Fruit fly (Drosophila melanogaster) whole organism, embryonic: Measurements from ENCODE around the gene Glt.
A peak's percentile ranks its signal among the peaks of the same experiment; 100 is the strongest.

Source experiments
- ATbp ChIP-seq: fragments of 200-800 bp; sonication (Bioruptor generic); optimal IDR thresholded peaks from 2 replicates; lab custom pipeline; 2017; ENCODE audit warnings: missing biosample characterization, mild to moderate bottlenecking, missing genetic modification characterization, missing genetic modification reagents
- Awh ChIP-seq: fragments of 200-800 bp; sonication (Bioruptor generic); IDR thresholded peaks from 2 replicates; pipeline ENCODE4, ENCODE4 v1.3.6; 2022; ENCODE audit warnings: missing biosample characterization, missing genetic modification characterization
- CG10267 ChIP-seq: fragments of 200-800 bp; sonication (Bioruptor generic); optimal IDR thresholded peaks from 2 replicates; lab custom pipeline; 2018; ENCODE audit warnings: missing biosample characterization, mild to moderate bottlenecking, missing genetic modification characterization, moderate library complexity
- CG17186 ChIP-seq: fragments of 200-800 bp; sonication (Bioruptor generic); optimal IDR thresholded peaks from 3 replicates; lab custom pipeline; 2017; ENCODE audit warnings: missing biosample characterization, missing genetic modification reagents, missing genetic modification characterization
- CG17829 ChIP-seq: fragments of 200-800 bp; optimal IDR thresholded peaks from 2 replicates; lab custom pipeline; 2019; ENCODE audit warnings: missing biosample characterization, mild to moderate bottlenecking, missing genetic modification characterization, moderate library complexity
- CG18764 ChIP-seq: fragments of 200-800 bp; sonication (Bioruptor generic); optimal IDR thresholded peaks from 3 replicates; lab custom pipeline; 2016; ENCODE audit warnings: missing biosample characterization, missing genetic modification characterization
- CG2120 ChIP-seq: fragments of 200-800 bp; sonication (Bioruptor generic); optimal IDR thresholded peaks from 3 replicates; lab custom pipeline; 2016; ENCODE audit warnings: missing biosample characterization, missing genetic modification characterization
- CG3065 ChIP-seq: fragments of 200-800 bp; sonication (Bioruptor generic); optimal IDR thresholded peaks from 2 replicates; lab custom pipeline; 2016; ENCODE audit warnings: missing biosample characterization, missing genetic modification characterization
- CG34422 ChIP-seq: fragments of 200-800 bp; sonication (Bioruptor generic); IDR thresholded peaks from 3 replicates; pipeline ENCODE4 v1.3.6; 2022; ENCODE audit warnings: missing biosample characterization, missing genetic modification characterization
- CG4707 ChIP-seq: fragments of 200-800 bp; sonication (Bioruptor generic); optimal IDR thresholded peaks from 2 replicates; lab custom pipeline; 2018; ENCODE audit warnings: missing biosample characterization, mild to moderate bottlenecking, missing genetic modification characterization, moderate library complexity
- CG4820 ChIP-seq: fragments of 200-800 bp; sonication (Bioruptor generic); optimal IDR thresholded peaks from 3 replicates; lab custom pipeline; 2016; ENCODE audit warnings: missing biosample characterization, missing genetic modification characterization
- CG5180 ChIP-seq: fragments of 200-800 bp; sonication (Bioruptor generic); optimal IDR thresholded peaks from 3 replicates; lab custom pipeline; 2017; ENCODE audit warnings: missing biosample characterization, missing genetic modification characterization, mild to moderate bottlenecking, moderate library complexity, missing genetic modification reagents
- CG6689 ChIP-seq: fragments of 200-800 bp; sonication (Bioruptor generic); IDR thresholded peaks from 2 replicates; pipeline ENCODE4 v1.3.6; 2022; ENCODE audit warnings: missing biosample characterization, missing genetic modification characterization
- CG7839 ChIP-seq: fragments of 200-800 bp; sonication (Bioruptor generic); optimal IDR thresholded peaks from 3 replicates; lab custom pipeline; 2018; ENCODE audit warnings: missing biosample characterization, mild to moderate bottlenecking, missing genetic modification characterization, moderate library complexity
- CG8281 ChIP-seq: fragments of 200-800 bp; sonication (Bioruptor generic); optimal IDR thresholded peaks from 2 replicates; lab custom pipeline; 2018; ENCODE audit warnings: missing biosample characterization, mild to moderate bottlenecking, missing genetic modification characterization, moderate library complexity
- Doc2 ChIP-seq: fragments of 200-800 bp; sonication (Bioruptor generic); IDR thresholded peaks from 2 replicates; pipeline ENCODE4 v1.3.6; 2022; ENCODE audit warnings: missing biosample characterization, missing genetic modification characterization
- Dref ChIP-seq: fragments of 200-800 bp; sonication (Bioruptor generic); IDR thresholded peaks from 2 replicates; pipeline ENCODE4 v1.3.6; 2022; ENCODE audit warnings: missing biosample characterization, missing genetic modification characterization
- GATAe ChIP-seq: fragments of 200-800 bp; sonication (Bioruptor generic); conservative IDR thresholded peaks from 2 replicates; pipeline ENCODE4 v1.3.6; 2022; ENCODE audit warnings: missing biosample characterization, missing genetic modification characterization
- HLH54F ChIP-seq: fragments of 200-800 bp; sonication (Bioruptor generic); optimal IDR thresholded peaks from 3 replicates; lab custom pipeline; 2016; ENCODE audit warnings: missing biosample characterization, missing genetic modification characterization
- HLHmδ ChIP-seq: fragments of 200-800 bp; sonication (Bioruptor generic); optimal IDR thresholded peaks from 2 replicates; lab custom pipeline; 2018; ENCODE audit warnings: missing biosample characterization, mild to moderate bottlenecking, missing genetic modification characterization, moderate library complexity
- Hey ChIP-seq: fragments of 200-800 bp; sonication (Bioruptor generic); optimal IDR thresholded peaks from 3 replicates; lab custom pipeline; 2018; ENCODE audit warnings: missing biosample characterization, mild to moderate bottlenecking, missing genetic modification characterization
- Myb ChIP-seq: fragments of 200-800 bp; sonication (Bioruptor generic); optimal IDR thresholded peaks from 2 replicates; lab custom pipeline; 2016; ENCODE audit warnings: missing biosample characterization, missing genetic modification characterization
- Neu2 ChIP-seq: fragments of 200-800 bp; sonication (Bioruptor generic); optimal IDR thresholded peaks from 3 replicates; lab custom pipeline; 2016; ENCODE audit warnings: missing biosample characterization, missing genetic modification characterization, borderline replicate concordance
- Oaz ChIP-seq: fragments of 200-800 bp; sonication (Bioruptor generic); IDR thresholded peaks from 2 replicates; pipeline ENCODE4 v1.3.6; 2022; ENCODE audit warnings: missing biosample characterization, missing genetic modification characterization
- Optix ChIP-seq: fragments of 200-800 bp; sonication (Bioruptor generic); IDR thresholded peaks from 3 replicates; pipeline ENCODE4 v1.3.6; 2022; ENCODE audit warnings: missing biosample characterization, missing genetic modification characterization
- Sox100B ChIP-seq: fragments of 200-800 bp; sonication (Bioruptor generic); optimal IDR thresholded peaks from 3 replicates; lab custom pipeline; 2018; ENCODE audit warnings: missing biosample characterization, mild to moderate bottlenecking, missing genetic modification characterization
- Spps ChIP-seq: fragments of 200-800 bp; sonication (Bioruptor generic); optimal IDR thresholded peaks from 2 replicates; lab custom pipeline; 2018; ENCODE audit warnings: missing biosample characterization, mild to moderate bottlenecking, missing genetic modification characterization
- Sry-β ChIP-seq: fragments of 200-800 bp; sonication (Bioruptor generic); optimal IDR thresholded peaks from 2 replicates; lab custom pipeline; 2018; ENCODE audit warnings: missing biosample characterization, mild to moderate bottlenecking, missing genetic modification characterization, moderate library complexity
- Taf1 ChIP-seq: fragments of 200-800 bp; sonication (Bioruptor generic); IDR thresholded peaks from 2 replicates; pipeline ENCODE4 v1.3.6; 2022; ENCODE audit warnings: missing biosample characterization, missing genetic modification characterization
- exex ChIP-seq: fragments of 200-800 bp; sonication (Bioruptor generic); optimal IDR thresholded peaks from 4 replicates; lab custom pipeline; 2018; ENCODE audit warnings: missing biosample characterization, mild to moderate bottlenecking, missing genetic modification characterization, moderate library complexity
- gfzf ChIP-seq: fragments of 200-800 bp; sonication (Bioruptor generic); optimal IDR thresholded peaks from 2 replicates; lab custom pipeline; 2016; ENCODE audit warnings: missing biosample characterization, mild to moderate bottlenecking, missing genetic modification characterization, moderate library complexity
- gsb-n ChIP-seq: fragments of 200-800 bp; sonication (Bioruptor generic); optimal IDR thresholded peaks from 3 replicates; lab custom pipeline; 2018; ENCODE audit warnings: missing biosample characterization, mild to moderate bottlenecking, missing genetic modification characterization
- h ChIP-seq: fragments of >200 bp; optimal IDR thresholded peaks from 2 replicates; lab custom pipeline; 2017
- ham ChIP-seq: fragments of 200-800 bp; sonication (Bioruptor generic); IDR thresholded peaks from 2 replicates; pipeline ENCODE4 v1.3.6; 2022; ENCODE audit warnings: missing biosample characterization, missing genetic modification characterization
- ind ChIP-seq: fragments of 200-800 bp; sonication (Bioruptor generic); optimal IDR thresholded peaks from 3 replicates; lab custom pipeline; 2016; ENCODE audit warnings: missing biosample characterization, missing genetic modification characterization
- kni ChIP-seq: fragments of 200-800 bp; sonication (Bioruptor generic); optimal IDR thresholded peaks from 3 replicates; lab custom pipeline; 2017; ENCODE audit warnings: mild to moderate bottlenecking, missing biosample characterization, missing genetic modification reagents, missing genetic modification characterization
- lilli ChIP-seq: fragments of 200-800 bp; sonication (Bioruptor generic); optimal IDR thresholded peaks from 3 replicates; lab custom pipeline; 2016; ENCODE audit warnings: missing biosample characterization, missing genetic modification characterization
- lola ChIP-seq, 3 experiments: fragments of >200 bp in 2 of 3; fragments of 200-800 bp in 1 of 3; sonication (Bioruptor generic) in 1 of 3; optimal IDR thresholded peaks; 2 replicates each; lab custom pipeline; 2017 to 2019; ENCODE audit warnings: missing biosample characterization in 3 of 3, missing genetic modification characterization in 3 of 3, mild to moderate bottlenecking in 1 of 3, moderate library complexity in 1 of 3
- prd ChIP-seq, 3 experiments: fragments of >200 bp in 2 of 3; fragments of 200-800 bp in 1 of 3; sonication (Bioruptor generic) in 1 of 3; optimal IDR thresholded peaks in 2 of 3; IDR thresholded peaks in 1 of 3; 2 replicates in 2 of 3; 3 replicates in 1 of 3; pipeline versions ENCODE4 v1.3.6 to Lab custom; 2017 to 2022; ENCODE audit warnings: missing biosample characterization in 1 of 3, missing genetic modification characterization in 1 of 3
- ranshi ChIP-seq: fragments of 200-800 bp; sonication (Bioruptor generic); IDR thresholded peaks from 2 replicates; pipeline ENCODE4 v1.3.6; 2022; ENCODE audit warnings: missing biosample characterization, missing genetic modification characterization
- run ChIP-seq: fragments of 200-800 bp; sonication (Bioruptor generic); optimal IDR thresholded peaks from 3 replicates; lab custom pipeline; 2018; ENCODE audit warnings: missing biosample characterization, mild to moderate bottlenecking, missing genetic modification characterization
- shn ChIP-seq: fragments of 200-800 bp; sonication (Bioruptor generic); optimal IDR thresholded peaks from 3 replicates; lab custom pipeline; 2016; ENCODE audit warnings: missing biosample characterization, missing genetic modification characterization
- sisA ChIP-seq: fragments of 200-800 bp; sonication (Bioruptor generic); IDR thresholded peaks from 2 replicates; pipeline ENCODE4 v1.3.6; 2022; ENCODE audit warnings: missing biosample characterization, missing genetic modification characterization
- sqz ChIP-seq: fragments of 200-800 bp; sonication (Bioruptor generic); optimal IDR thresholded peaks from 3 replicates; lab custom pipeline; 2018; ENCODE audit warnings: missing biosample characterization, mild to moderate bottlenecking, missing genetic modification characterization
- trh ChIP-seq: fragments of 200-800 bp; sonication (Bioruptor generic); optimal IDR thresholded peaks from 2 replicates; lab custom pipeline; 2016; ENCODE audit warnings: missing biosample characterization, missing genetic modification characterization
- vfl ChIP-seq: fragments of 200-800 bp; sonication (Bioruptor generic); optimal IDR thresholded peaks from 2 replicates; lab custom pipeline; 2016; ENCODE audit warnings: missing biosample characterization, missing genetic modification characterization
- vnd ChIP-seq: fragments of 200-800 bp; sonication (Bioruptor generic); IDR thresholded peaks from 3 replicates; pipeline ENCODE4 v1.3.6; 2022; ENCODE audit warnings: missing biosample characterization, missing genetic modification characterization; ENCODE audit not compliant: partially characterized antibody

The Glt gene

dm6 chr2L:8691292-8691975, 18.9 kb downstream of the Glt start (continued):
- peak; percentile 75 for TF ChIP-seq ind (GFP tag; lab: Kevin White, UChicago)
- no peak; the same call in 1 of the 2 replicates for TF ChIP-seq Taf1 (GFP tag; lab: Robert Waterston, UW)
- peak; percentile 83 for TF ChIP-seq kni (GFP tag; lab: Kevin White, UChicago)
- TF ChIP-seq CG4707 (GFP tag; lab: Kevin White, UChicago), result peak; percentile 76
- peak; percentile 70 for TF ChIP-seq CG8281 (tag; lab: Kevin White, UChicago)
- TF ChIP-seq Awh (GFP tag; lab: Robert Waterston, UW), result 0 out of 2 replicates have a peak, but pooled peaks have one; percentile 6
- no peak for TF ChIP-seq Neu2 (GFP tag; lab: Kevin White, UChicago)
- peak; percentile 87 for TF ChIP-seq CG10267 (tag; lab: Kevin White, UChicago)
- TF ChIP-seq HLH54F (GFP tag; lab: Kevin White, UChicago), result no peak
- TF ChIP-seq CG5180 (GFP tag; lab: Kevin White, UChicago), result peak; percentile 80
- peak; percentile 76 for TF ChIP-seq sqz (GFP tag; lab: Kevin White, UChicago)
- TF ChIP-seq GATAe (GFP tag; lab: Robert Waterston, UW), result no peak
- TF ChIP-seq Spps (tag; lab: Kevin White, UChicago), result peak; percentile 76
- TF ChIP-seq Hey (tag; lab: Kevin White, UChicago), result no peak
- TF ChIP-seq CG17829 (tag; lab: Kevin White, UChicago), result peak; percentile 93
- no peak for TF ChIP-seq Myb (GFP tag; lab: Kevin White, UChicago)
- peak; percentile 65 for TF ChIP-seq trh (GFP tag; lab: Kevin White, UChicago)
- TF ChIP-seq lilli, result peak; percentile 71
- peak; percentile 84 for TF ChIP-seq gsb-n (tag; lab: Kevin White, UChicago)
- TF ChIP-seq Optix (GFP tag; lab: Robert Waterston, UW), result 0 out of 3 replicates have a peak, but pooled peaks have one; percentile 6
- TF ChIP-seq CG7839 (tag; lab: Kevin White, UChicago), result peak; percentile 90

DNA sequence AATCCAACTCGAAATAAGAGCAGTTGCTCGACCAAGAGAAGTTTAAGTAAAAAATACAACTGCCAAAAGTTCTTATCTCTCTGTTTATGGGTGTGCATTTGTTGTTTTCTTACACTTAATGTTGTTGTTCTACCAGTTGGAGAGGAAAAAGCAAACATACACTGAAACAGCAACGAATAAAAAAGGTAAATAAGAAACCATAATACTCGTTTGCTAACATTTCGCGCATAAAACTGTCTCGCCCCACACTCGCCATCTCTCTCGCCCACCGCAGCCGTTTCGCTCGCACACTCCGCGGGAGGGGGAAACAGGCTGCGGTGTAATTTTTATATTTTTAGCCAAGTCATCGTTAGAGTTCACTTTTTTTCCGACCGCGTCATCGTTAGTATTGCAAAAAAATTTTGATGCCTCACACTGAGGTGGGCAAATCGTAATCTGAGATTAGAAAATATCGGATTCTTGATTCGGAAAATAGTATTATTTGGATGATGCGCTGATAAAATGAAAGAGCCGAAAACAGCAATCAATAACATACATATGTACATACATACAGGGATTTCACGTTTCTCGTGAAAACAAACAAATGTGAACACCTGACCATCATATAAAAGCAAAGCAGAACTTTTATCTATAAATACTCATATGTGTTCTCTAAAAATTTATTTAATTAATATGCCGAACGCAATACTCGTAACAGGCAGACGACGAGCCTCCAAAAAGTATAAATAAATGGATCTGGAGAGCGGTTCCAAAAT, 20.1 kb downstream of the Glt start:
- TF ChIP-seq vnd (no peak), CG34422 (GFP tag; lab: Robert Waterston, UW) (no peak), Dref (GFP tag; lab: Robert Waterston, UW) (no peak), CG3065 (no peak), lola (GFP tag; optimal IDR thresholded peaks at IDR 0.05; lab: Kevin White, UChicago) (no peak), CG18764 (GFP tag; lab: Kevin White, UChicago) (no peak), exex (peak; percentile 44), HLHmδ (GFP tag; lab: Kevin White, UChicago) (no peak), ranshi (GFP tag; lab: Robert Waterston, UW) (no peak), prd (optimal IDR thresholded peaks at IDR 0.05; lab: Kevin White, UChicago) (no peak), prd (GFP tag; IDR thresholded peaks at IDR 0.05; lab: Robert Waterston, UW) (no peak), ATbp (no peak), CG4820 (GFP tag; lab: Kevin White, UChicago) (no peak), Doc2 (GFP tag; lab: Robert Waterston, UW) (no peak), shn (GFP tag; lab: Kevin White, UChicago) (peak; percentile 13), h (lab: Kevin White, UChicago) (no peak), CG6689 (GFP tag; lab: Robert Waterston, UW) (no peak), Sry-β (GFP tag; lab: Kevin White, UChicago) (no peak), vfl (GFP tag; lab: Kevin White, UChicago) (no peak), CG17186 (GFP tag; lab: Kevin White, UChicago) (no peak), Spps (tag; lab: Kevin White, UChicago) (no peak), run (tag; lab: Kevin White, UChicago) (no peak), ham (no peak), gfzf (GFP tag; lab: Kevin White, UChicago) (no peak), sisA (GFP tag; lab: Robert Waterston, UW) (no peak), Oaz (no peak), CG2120 (GFP tag; lab: Kevin White, UChicago) (peak; percentile 69), Sox100B (no peak)
